Fruit fly (Drosophila melanogaster): ENCODE data around the gene CG31106.

CG31106 gene

DNA sequence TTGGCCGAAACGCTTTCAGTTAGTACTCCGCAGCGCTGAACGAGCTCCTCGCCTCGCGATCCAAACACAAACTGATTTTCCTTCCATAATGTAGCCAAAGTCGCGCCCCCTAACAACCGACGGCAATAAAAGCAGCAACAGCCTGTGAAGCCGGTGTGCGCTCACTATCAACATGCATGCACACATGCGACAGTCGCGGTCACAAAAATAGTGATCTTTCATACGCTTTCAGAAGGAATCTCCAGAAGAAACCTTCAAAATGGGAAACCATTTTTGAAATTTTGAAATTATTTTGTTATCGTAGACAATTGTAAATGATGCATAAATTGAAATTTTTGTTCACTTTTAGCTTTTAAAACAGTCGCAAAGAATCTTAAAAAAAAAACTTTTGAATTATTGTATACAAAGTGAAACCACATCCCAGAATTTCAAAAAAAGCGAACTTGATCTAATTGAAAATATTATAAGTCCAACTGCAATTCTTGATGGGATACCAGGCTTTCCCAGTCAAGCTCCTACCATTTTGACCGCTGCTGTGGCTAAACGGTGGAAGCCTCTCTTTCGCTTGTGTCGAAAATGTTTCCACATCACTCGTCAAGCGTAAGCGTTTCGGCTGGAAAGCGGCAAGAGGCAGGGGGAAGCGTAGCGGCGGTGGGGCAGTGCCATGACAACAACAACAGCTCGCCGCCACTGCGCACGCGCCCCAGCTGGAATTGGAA, 16.3 kb downstream of the CG31106 start, which contains the start of gene Cad96Cb (continued):
- TF ChIP-seq jing (GFP tag; optimal IDR thresholded peaks at IDR 0.05) (peak; percentile 38), Nf-YC (tag; optimal IDR thresholded peaks at IDR 0.05) (no peak), grn (GFP tag; optimal IDR thresholded peaks at IDR 0.05) (peak; percentile 0), Tbp (GFP tag; optimal IDR thresholded peaks at IDR 0.05) (no peak), nerfin-1 (tag; optimal IDR thresholded peaks at IDR 0.05) (peak; percentile 88), grau (tag; optimal IDR thresholded peaks at IDR 0.05) (peak; percentile 81), E2f1 (GFP tag; IDR thresholded peaks at IDR 0.05) (peak; percentile 48; the same call in 1 of the 2 replicates), br (optimal IDR thresholded peaks at IDR 0.05) (no peak), Elba2 (GFP tag; optimal IDR thresholded peaks at IDR 0.05) (no peak), hth (optimal IDR thresholded peaks at IDR 0.05) (no peak), CG10565 (GFP tag; optimal IDR thresholded peaks at IDR 0.05) (peak; percentile 28), Atf-2 (GFP tag; optimal IDR thresholded peaks at IDR 0.05) (peak; percentile 88), gem (tag; optimal IDR thresholded peaks at IDR 0.05) (peak; percentile 90), cad (GFP tag; optimal IDR thresholded peaks at IDR 0.05) (no peak), z (GFP tag; IDR thresholded peaks at IDR 0.05) (no peak), sim (GFP tag; IDR thresholded peaks at IDR 0.05) (no peak), row (GFP tag; IDR thresholded peaks at IDR 0.05) (peak; percentile 66; the same call in 2 of the 3 replicates), nerfin-2 (GFP tag; IDR thresholded peaks at IDR 0.05; ENCODE audit: partially characterized antibody) (no peak), ind (GFP tag; optimal IDR thresholded peaks at IDR 0.05) (peak; percentile 79), CG1832 (GFP tag; optimal IDR thresholded peaks at IDR 0.05) (no peak), disco-r (GFP tag; optimal IDR thresholded peaks at IDR 0.05) (peak; percentile 73), CG30431 (GFP tag; optimal IDR thresholded peaks at IDR 0.05) (peak; percentile 68), Scr (GFP tag; IDR thresholded peaks at IDR 0.05; ENCODE audit: partially characterized antibody) (no peak), psq (GFP tag; optimal IDR thresholded peaks at IDR 0.05) (no peak), CG9215 (GFP tag; IDR thresholded peaks at IDR 0.05) (peak; percentile 40; the same call in 1 of the 2 replicates), CG4360 (GFP tag; IDR thresholded peaks at IDR 0.05) (peak; percentile 94), Hr51 (GFP tag; optimal IDR thresholded peaks at IDR 0.05) (peak; percentile 48 to 90), scrt (GFP tag; optimal IDR thresholded peaks at IDR 0.05) (peak; percentile 48), CG12659 (GFP tag; optimal IDR thresholded peaks at IDR 0.05) (peak; percentile 87), cg (GFP tag; optimal IDR thresholded peaks at IDR 0.05) (no peak), Mrtf (GFP tag; IDR thresholded peaks at IDR 0.05) (peak; percentile 38; the same call in 1 of the 3 replicates), CG3163 (GFP tag; optimal IDR thresholded peaks at IDR 0.05) (peak; percentile 58), Abd-B (GFP tag; optimal IDR thresholded peaks at IDR 0.05) (peak; percentile 77), trh (GFP tag; optimal IDR thresholded peaks at IDR 0.05) (peak; percentile 6), CG31365 (tag; optimal IDR thresholded peaks at IDR 0.05) (no peak), CG4404 (GFP tag; IDR thresholded peaks at IDR 0.05) (peak; percentile 49), CkIIα-i1 (GFP tag; IDR thresholded peaks at IDR 0.05) (no peak), Usf (GFP tag; optimal IDR thresholded peaks at IDR 0.05) (peak; percentile 56), kay (GFP tag; optimal IDR thresholded peaks at IDR 0.05) (peak; percentile 56), Dbx (GFP tag; IDR thresholded peaks at IDR 0.05) (no peak), CG11247 (GFP tag; IDR thresholded peaks at IDR 0.05) (peak; percentile 30; the same call in 1 of the 2 replicates), CG13123 (GFP tag; optimal IDR thresholded peaks at IDR 0.05) (peak; percentile 7), HLH54F (GFP tag; optimal IDR thresholded peaks at IDR 0.05) (peak; percentile 61), Meics (GFP tag; optimal IDR thresholded peaks at IDR 0.05) (peak; percentile 69), nmo (GFP tag; optimal IDR thresholded peaks at IDR 0.05) (peak; percentile 95), Xbp1 (GFP tag; optimal IDR thresholded peaks at IDR 0.05) (peak; percentile 77), Side (GFP tag; optimal IDR thresholded peaks at IDR 0.05) (peak; percentile 71), CG16815 (GFP tag; optimal IDR thresholded peaks at IDR 0.05) (peak; percentile 79), CG4707 (GFP tag; optimal IDR thresholded peaks at IDR 0.05) (peak; percentile 48), NK7.1 (GFP tag; optimal IDR thresholded peaks at IDR 0.05) (peak; percentile 68), gcm (GFP tag; optimal IDR thresholded peaks at IDR 0.05) (peak; percentile 86)

Measured in whole organism, embryonic.